Worm (Caenorhabditis elegans): ENCODE results near the gene acr-25.

acr-25 gene

DNA sequence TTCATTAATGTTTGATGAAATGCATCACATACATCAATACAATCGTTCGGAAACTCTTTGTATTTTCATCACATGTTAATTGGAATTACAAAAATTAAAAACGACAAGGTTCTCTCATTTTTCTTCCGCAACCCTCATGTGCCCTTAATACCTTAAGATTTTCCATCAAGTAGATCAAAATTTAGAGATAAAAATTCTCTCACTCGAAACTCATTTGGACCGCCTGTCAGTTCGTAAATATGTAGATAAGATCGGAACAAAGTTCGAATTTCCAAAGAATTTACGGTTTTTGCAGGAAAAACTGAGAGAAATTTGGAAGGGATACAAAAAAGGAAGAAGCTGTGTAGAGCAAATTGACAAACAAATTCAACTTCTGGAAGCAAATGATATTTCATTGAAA lies 32.0 kb downstream of the acr-25 start:
- TF ChIP-seq dve-1 (tag; optimal IDR thresholded peaks at IDR 0.05) = no peak
- TF ChIP-seq K02D7.2 (tag; optimal IDR thresholded peaks at IDR 0.05) = no peak
- TF ChIP-seq dmd-4 (tag; optimal IDR thresholded peaks at IDR 0.05; ENCODE audit: borderline replicate concordance) = no peak
- TF ChIP-seq sox-2 (GFP tag; IDR thresholded peaks at IDR 0.05) = no peak
- no peak for TF ChIP-seq elt-2 (tag; optimal IDR thresholded peaks at IDR 0.05)
- TF ChIP-seq hlh-30 (tag; optimal IDR thresholded peaks at IDR 0.05; ENCODE audit: insufficient read depth) = no peak
- no peak for TF ChIP-seq elt-4 (tag; optimal IDR thresholded peaks at IDR 0.05)
- TF ChIP-seq unc-55 (GFP tag; optimal IDR thresholded peaks at IDR 0.05) = no peak
- no peak for TF ChIP-seq T23F11.4 (GFP tag; optimal IDR thresholded peaks at IDR 0.05)
- no peak for TF ChIP-seq pag-3 (tag; optimal IDR thresholded peaks at IDR 0.05; ENCODE audit: borderline replicate concordance)
- TF ChIP-seq sdc-2 (tag; optimal IDR thresholded peaks at IDR 0.05) = no peak
- no peak for TF ChIP-seq ets-4 (tag; optimal IDR thresholded peaks at IDR 0.05)
- TF ChIP-seq odd-2 (tag; optimal IDR thresholded peaks at IDR 0.05) = no peak
- TF ChIP-seq ama-1 (optimal IDR thresholded peaks at IDR 0.05) = no peak
- no peak for TF ChIP-seq ref-2 (tag; optimal IDR thresholded peaks at IDR 0.05)

DNA sequence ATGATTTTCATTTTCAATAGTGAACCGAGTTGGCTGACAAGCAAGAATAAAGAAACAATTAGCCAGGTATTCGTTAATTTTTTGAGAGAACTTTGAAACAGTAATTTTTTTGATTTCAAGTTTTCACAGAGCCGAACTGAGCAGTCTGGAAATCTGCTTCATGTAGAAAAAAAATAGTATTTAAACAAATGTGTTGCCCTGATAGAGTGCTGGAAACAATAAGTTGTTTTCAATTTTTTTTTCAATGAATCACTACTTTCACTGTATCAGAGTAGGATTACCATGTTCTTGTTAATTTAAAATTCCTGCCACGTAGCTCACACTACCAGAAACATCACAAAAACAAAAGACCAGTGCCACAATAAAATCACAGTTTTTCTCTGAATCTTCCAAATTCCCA lies 36.3 kb downstream of the acr-25 start:
- no peak for TF ChIP-seq fax-1 (tag; optimal IDR thresholded peaks at IDR 0.05)
- TF ChIP-seq ahr-1 (tag; optimal IDR thresholded peaks at IDR 0.05) = no peak
- no peak for TF ChIP-seq tbx-7 (tag; optimal IDR thresholded peaks at IDR 0.05)
- TF ChIP-seq pha-2 (tag; optimal IDR thresholded peaks at IDR 0.05) = no peak
- TF ChIP-seq nhr-11 (tag; optimal IDR thresholded peaks at IDR 0.05) = no peak
- TF ChIP-seq npax-4 (tag; optimal IDR thresholded peaks at IDR 0.05) = no peak
- no peak for TF ChIP-seq tbx-2 (tag; optimal IDR thresholded peaks at IDR 0.05)
- no peak for TF ChIP-seq unc-3 (GFP tag; conservative IDR thresholded peaks at IDR 0.05)
- no peak for TF ChIP-seq unc-3 (tag; optimal IDR thresholded peaks at IDR 0.05)
- TF ChIP-seq ama-1 (optimal IDR thresholded peaks at IDR 0.05) = no peak
- no peak for TF ChIP-seq mec-3 (tag; optimal IDR thresholded peaks at IDR 0.05; ENCODE audit: borderline replicate concordance)
- TF ChIP-seq pax-1 (tag; optimal IDR thresholded peaks at IDR 0.05) = no peak
- no peak for TF ChIP-seq unc-42 (tag; optimal IDR thresholded peaks at IDR 0.05)

ce11 chrIV:6500843-6501242 lies 36.7 kb downstream of the acr-25 start:
- TF ChIP-seq K09A11.1 (tag; optimal IDR thresholded peaks at IDR 0.05; ENCODE audit: insufficient read depth) (no peak), ceh-18 (tag; optimal IDR thresholded peaks at IDR 0.05) (peak; percentile 27), hlh-30 (tag; optimal IDR thresholded peaks at IDR 0.05; ENCODE audit: insufficient read depth) (peak; percentile 39), dve-1 (tag; optimal IDR thresholded peaks at IDR 0.05) (peak; percentile 44), ets-4 (tag; optimal IDR thresholded peaks at IDR 0.05) (no peak)

ce11 chrIV:6502725-6503124 lies 38.6 kb downstream of the acr-25 start:
- TF ChIP-seq elt-2 (tag; optimal IDR thresholded peaks at IDR 0.05) = peak; percentile 26
- no peak for TF ChIP-seq pax-1 (tag; optimal IDR thresholded peaks at IDR 0.05)

- TF ChIP-seq zip-5 (tag; optimal IDR thresholded peaks at IDR 0.05) (no peak), pros-1 (tag; optimal IDR thresholded peaks at IDR 0.05) (no peak), nfya-1 (tag; optimal IDR thresholded peaks at IDR 0.05) (no peak), eyg-1 (tag; optimal IDR thresholded peaks at IDR 0.05) (no peak), dve-1 (tag; optimal IDR thresholded peaks at IDR 0.05) (no peak), pag-3 (tag; optimal IDR thresholded peaks at IDR 0.05; ENCODE audit: borderline replicate concordance) (no peak), unc-3 (GFP tag; conservative IDR thresholded peaks at IDR 0.05) (no peak), unc-3 (tag; optimal IDR thresholded peaks at IDR 0.05) (no peak), hlh-30 (tag; optimal IDR thresholded peaks at IDR 0.05; ENCODE audit: insufficient read depth) (no peak)
These were observed 42.3 kb downstream of the acr-25 start, which contains the start of gene pqn-89 for ce11 chrIV:6506424-6506823. Gene pqn-89, plus strand, starts transcription at chrIV:6506724.

ce11 chrIV:6511767-6512166 lies 47.7 kb downstream of the acr-25 start:
- TF ChIP-seq ttx-3 (tag; optimal IDR thresholded peaks at IDR 0.05) (no peak), sdc-2 (tag; optimal IDR thresholded peaks at IDR 0.05) (no peak), pax-1 (tag; optimal IDR thresholded peaks at IDR 0.05) (no peak), pros-1 (tag; optimal IDR thresholded peaks at IDR 0.05) (no peak), ceh-22 (tag; optimal IDR thresholded peaks at IDR 0.05) (no peak), ceh-45 (GFP tag; IDR thresholded peaks at IDR 0.05) (no peak), eyg-1 (tag; optimal IDR thresholded peaks at IDR 0.05) (no peak), hlh-6 (tag; optimal IDR thresholded peaks at IDR 0.05) (no peak), madf-2 (tag; optimal IDR thresholded peaks at IDR 0.05) (no peak), rnt-1 (tag; optimal IDR thresholded peaks at IDR 0.05) (no peak), T23F11.4 (GFP tag; optimal IDR thresholded peaks at IDR 0.05) (no peak), tbx-2 (tag; optimal IDR thresholded peaks at IDR 0.05) (no peak), unc-55 (GFP tag; optimal IDR thresholded peaks at IDR 0.05) (no peak), pag-3 (tag; optimal IDR thresholded peaks at IDR 0.05; ENCODE audit: borderline replicate concordance) (no peak), ceh-30 (tag; optimal IDR thresholded peaks at IDR 0.05) (no peak), F13H6.1 (tag; optimal IDR thresholded peaks at IDR 0.05) (no peak)

All from whole organism, late embryonic.